Fruit fly (Drosophila melanogaster) whole organism, adult: ENCODE measurements around the gene CG14931.
A peak's percentile ranks its signal among the peaks of the same experiment; 100 is the strongest.

Experiments used
- CG1620 ChIP-seq: fragments of 200-800 bp; sonication (Bioruptor generic); optimal IDR thresholded peaks from 2 replicates; lab custom pipeline; 2016; ENCODE audit warnings: missing biosample characterization, missing genetic modification characterization
- CG33017 ChIP-seq: fragments of 200-800 bp; sonication (Bioruptor generic); optimal IDR thresholded peaks from 2 replicates; lab custom pipeline; 2018; ENCODE audit warnings: missing biosample characterization, mild to moderate bottlenecking, missing genetic modification characterization, moderate library complexity
- CG5204 ChIP-seq: fragments of 200-800 bp; sonication (Bioruptor generic); optimal IDR thresholded peaks from 2 replicates; lab custom pipeline; 2016; ENCODE audit warnings: missing biosample characterization, missing genetic modification characterization
- Clk ChIP-seq: fragments of 200-800 bp; sonication (Bioruptor generic); optimal IDR thresholded peaks from 2 replicates; lab custom pipeline; 2017; ENCODE audit warnings: missing biosample characterization, missing genetic modification characterization
- Hr96 ChIP-seq: fragments of 200-800 bp; sonication (Bioruptor generic); optimal IDR thresholded peaks from 2 replicates; lab custom pipeline; 2016; ENCODE audit warnings: missing biosample characterization, missing genetic modification characterization
- cnc ChIP-seq, 2 experiments: fragments of >200 bp; optimal IDR thresholded peaks; 2 replicates each; lab custom pipeline; 2017
- kay ChIP-seq: fragments of 200-800 bp; sonication (Bioruptor generic); peaks from one replicate; lab custom pipeline; 2016; ENCODE audit warnings: missing biosample characterization, missing genetic modification characterization, borderline replicate concordance
- pad ChIP-seq: fragments of 200-800 bp; sonication (Bioruptor generic); optimal IDR thresholded peaks from 3 replicates; lab custom pipeline; 2017; ENCODE audit warnings: missing biosample characterization, missing genetic modification characterization, mild to moderate bottlenecking, moderate library complexity, missing genetic modification reagents
- toe ChIP-seq: fragments of 200-800 bp; sonication (Bioruptor generic); optimal IDR thresholded peaks from 2 replicates; lab custom pipeline; 2016; ENCODE audit warnings: missing biosample characterization, missing genetic modification characterization

- TF ChIP-seq toe (GFP tag; lab: Kevin White, UChicago) (no peak), CG5204 (GFP tag; lab: Kevin White, UChicago) (no peak), CG33017 (tag; lab: Kevin White, UChicago) (peak; percentile 15), CG1620 (GFP tag; lab: Kevin White, UChicago) (no peak), Hr96 (peak; percentile 43), pad (GFP tag; lab: Kevin White, UChicago) (peak; percentile 62), cnc (optimal IDR thresholded peaks at IDR 0.05; lab: Kevin White, UChicago) (no peak), kay (peak; percentile 15), Clk (peak; percentile 35)
Measured at dm6 chr2L:11807697-11808226, 19.6 kb downstream of the CG14931 start.
